Worm (Caenorhabditis elegans) whole organism, young adult: ENCODE results near the gene nhr-67.

Experiments used
- F33H1.4 ChIP-seq: fragments of 200-800 bp; sonication (Bioruptor generic); IDR thresholded peaks from 2 replicates; pipeline ENCODE4 v1.3.6; 2022; ENCODE audit warnings: missing genetic modification reagents, missing genetic modification characterization, missing compliant biosample characterization
- F37B4.10 ChIP-seq: fragments of 200-800 bp; sonication (Bioruptor generic); IDR thresholded peaks from 2 replicates; pipeline ENCODE4 v1.3.6; 2022; ENCODE audit warnings: missing genetic modification characterization, missing compliant biosample characterization
- F49E8.2 ChIP-seq: sonication (generic microtip); optimal IDR thresholded peaks from 3 replicates; lab custom pipeline; 2017; ENCODE audit warnings: missing genetic modification characterization, mild to moderate bottlenecking, missing compliant biosample characterization, antibody characterized with exemption, moderate library complexity; ENCODE audit not compliant: insufficient read depth
- F55B11.4 ChIP-seq: sonication (generic microtip); optimal IDR thresholded peaks from 2 replicates; lab custom pipeline; 2016; ENCODE audit warnings: missing compliant biosample characterization, missing genetic modification characterization, borderline replicate concordance; ENCODE audit not compliant: insufficient read depth
- T07F8.4 ChIP-seq: sonication (generic microtip); optimal IDR thresholded peaks from 2 replicates; lab custom pipeline; 2016; ENCODE audit warnings: mild to moderate bottlenecking, missing genetic modification characterization, moderate library complexity, missing compliant biosample characterization
- Y53G8AR.9 ChIP-seq: fragments of 200-800 bp; sonication (Bioruptor generic); conservative IDR thresholded peaks from 2 replicates; pipeline ENCODE4 v1.3.6; 2022; ENCODE audit warnings: missing genetic modification reagents, missing genetic modification characterization, missing compliant biosample characterization
- Y79H2A.3 ChIP-seq: fragments of 200-800 bp; sonication (Bioruptor generic); conservative IDR thresholded peaks from 2 replicates; pipeline ENCODE4 v1.3.6; 2022; ENCODE audit warnings: missing genetic modification reagents, missing genetic modification characterization, missing compliant biosample characterization
- aptf-3 ChIP-seq: fragments of 200-800 bp; sonication (Bioruptor generic); IDR thresholded peaks from 2 replicates; pipeline ENCODE4 v1.3.6; 2022; ENCODE audit warnings: missing genetic modification characterization, missing compliant biosample characterization
- atf-7 ChIP-seq: sonication (generic microtip); optimal IDR thresholded peaks from 2 replicates; lab custom pipeline; 2017; ENCODE audit warnings: mild to moderate bottlenecking, missing genetic modification characterization, missing compliant biosample characterization
- attf-5 ChIP-seq: fragments of 200-800 bp; sonication (Bioruptor generic); optimal IDR thresholded peaks from 2 replicates; lab custom pipeline; 2018; ENCODE audit warnings: mild to moderate bottlenecking, missing genetic modification characterization, missing compliant biosample characterization
- cebp-1 ChIP-seq, 2 experiments: fragments of 200-800 bp in 1 of 2; sonication (Bioruptor generic) in 1 of 2; sonication (generic microtip) in 1 of 2; IDR thresholded peaks in 1 of 2; optimal IDR thresholded peaks in 1 of 2; 2 replicates each; pipeline versions ENCODE4 v1.3.6 to Lab custom; 2017 to 2022; ENCODE audit warnings: missing compliant biosample characterization in 2 of 2, missing genetic modification characterization in 2 of 2, mild to moderate bottlenecking in 1 of 2, missing genetic modification reagents in 1 of 2, moderate library complexity in 1 of 2
- ceh-100 ChIP-seq: fragments of 200-800 bp; sonication (Bioruptor generic); IDR thresholded peaks from 2 replicates; pipeline ENCODE4 v1.3.6; 2022; ENCODE audit warnings: missing genetic modification reagents, missing genetic modification characterization, missing compliant biosample characterization
- ceh-91 ChIP-seq: fragments of 200-800 bp; sonication (Bioruptor generic); IDR thresholded peaks from 2 replicates; pipeline ENCODE4 v1.3.6; 2022; ENCODE audit warnings: missing genetic modification reagents, missing genetic modification characterization, missing compliant biosample characterization
- chd-7 ChIP-seq: sonication (generic microtip); optimal IDR thresholded peaks from 2 replicates; lab custom pipeline; 2016; ENCODE audit warnings: mild to moderate bottlenecking, missing genetic modification characterization, moderate library complexity, missing compliant biosample characterization
- dpff-1 ChIP-seq: sonication (generic microtip); optimal IDR thresholded peaks from 2 replicates; lab custom pipeline; 2017; ENCODE audit warnings: mild to moderate bottlenecking, missing genetic modification characterization, missing compliant biosample characterization
- egl-44 ChIP-seq: fragments of 200-800 bp; sonication (Bioruptor generic); IDR thresholded peaks from 2 replicates; pipeline ENCODE4 v1.3.6; 2022; ENCODE audit warnings: missing genetic modification reagents, missing genetic modification characterization, missing compliant biosample characterization
- ekl-4 ChIP-seq: fragments of 200-800 bp; sonication (Bioruptor generic); IDR thresholded peaks from 2 replicates; pipeline ENCODE4 v1.3.6; 2022; ENCODE audit warnings: missing genetic modification reagents, missing genetic modification characterization, missing compliant biosample characterization
- gei-17 ChIP-seq: fragments of 200-800 bp; sonication (Bioruptor generic); optimal IDR thresholded peaks from 2 replicates; lab custom pipeline; 2018; ENCODE audit warnings: mild to moderate bottlenecking, missing genetic modification characterization, missing compliant biosample characterization
- hlh-26 ChIP-seq: fragments of 200-800 bp; sonication (Bioruptor generic); conservative IDR thresholded peaks from 2 replicates; pipeline ENCODE4 v1.3.6; 2022; ENCODE audit warnings: missing genetic modification reagents, missing genetic modification characterization, missing compliant biosample characterization
- hmg-1.2 ChIP-seq: fragments of 200-800 bp; sonication (Bioruptor generic); IDR thresholded peaks from 2 replicates; pipeline ENCODE4 v1.3.6; 2022; ENCODE audit warnings: missing genetic modification reagents, missing genetic modification characterization, missing compliant biosample characterization
- hmg-20 ChIP-seq: fragments of 200-800 bp; sonication (Bioruptor generic); IDR thresholded peaks from 2 replicates; pipeline ENCODE4 v1.3.6; 2022; ENCODE audit warnings: missing genetic modification reagents, missing genetic modification characterization, missing compliant biosample characterization
- hrde-1 ChIP-seq: sonication (generic microtip); optimal IDR thresholded peaks from 2 replicates; lab custom pipeline; 2016; ENCODE audit warnings: missing genetic modification characterization, mild to moderate bottlenecking, missing compliant biosample characterization, moderate library complexity, missing genotype, missing genetic modification reagents, borderline replicate concordance
- lag-1 ChIP-seq: fragments of 200-800 bp; sonication (Bioruptor generic); IDR thresholded peaks from 2 replicates; pipeline ENCODE4 v1.3.6; 2022; ENCODE audit warnings: missing genetic modification reagents, missing genetic modification characterization, missing compliant biosample characterization
- let-607 ChIP-seq, 2 experiments: fragments of 200-800 bp in 1 of 2; sonication (Bioruptor generic) in 1 of 2; sonication (generic microtip) in 1 of 2; optimal IDR thresholded peaks; 2 replicates each; lab custom pipeline; 2016 to 2018; ENCODE audit warnings: mild to moderate bottlenecking in 2 of 2, missing compliant biosample characterization in 2 of 2, missing genetic modification characterization in 2 of 2, moderate library complexity in 2 of 2, missing genotype in 1 of 2
- lin-35 ChIP-seq, 3 experiments: fragments of 150-350 bp in 2 of 3; sonication (generic microtip) in 1 of 3; optimal IDR thresholded peaks; 2 replicates each; lab custom pipeline; 2014 to 2018; ENCODE audit warnings: missing biosample characterization in 3 of 3, missing genetic modification characterization in 3 of 3, missing genetic modification reagents in 3 of 3
- lin-40 ChIP-seq: sonication (generic microtip); optimal IDR thresholded peaks from 2 replicates; lab custom pipeline; 2016; ENCODE audit warnings: missing genetic modification characterization, mild to moderate bottlenecking, missing compliant biosample characterization, missing genotype, missing genetic modification reagents
- lin-54 ChIP-seq: fragments of 200-800 bp; sonication (Bioruptor generic); optimal IDR thresholded peaks from 2 replicates; lab custom pipeline; 2018; ENCODE audit warnings: mild to moderate bottlenecking, missing genetic modification characterization, missing compliant biosample characterization
- lsl-1 ChIP-seq: fragments of 200-800 bp; sonication (Bioruptor generic); optimal IDR thresholded peaks from 2 replicates; lab custom pipeline; 2018; ENCODE audit warnings: mild to moderate bottlenecking, missing genetic modification characterization, moderate library complexity, missing compliant biosample characterization
- madf-6 ChIP-seq: fragments of 200-800 bp; sonication (Bioruptor generic); IDR thresholded peaks from 2 replicates; pipeline ENCODE4 v1.3.6; 2022; ENCODE audit warnings: missing genetic modification reagents, missing genetic modification characterization, missing compliant biosample characterization
- mcd-1 ChIP-seq: fragments of 200-800 bp; sonication (Bioruptor generic); IDR thresholded peaks from 2 replicates; pipeline ENCODE4 v1.3.6; 2022; ENCODE audit warnings: missing genetic modification reagents, missing genetic modification characterization, missing compliant biosample characterization
- nfyb-1 ChIP-seq: fragments of 200-800 bp; sonication (Bioruptor generic); IDR thresholded peaks from 2 replicates; pipeline ENCODE4 v1.3.6; 2022; ENCODE audit warnings: missing genetic modification reagents, missing genetic modification characterization, missing compliant biosample characterization
- nhr-120 ChIP-seq: fragments of 200-800 bp; sonication (Bioruptor generic); IDR thresholded peaks from 2 replicates; pipeline ENCODE4 v1.3.6; 2022; ENCODE audit warnings: missing genetic modification characterization, missing compliant biosample characterization
- pbrm-1 ChIP-seq: fragments of 200-800 bp; sonication (Bioruptor generic); IDR thresholded peaks from 2 replicates; pipeline ENCODE4 v1.3.6; 2022; ENCODE audit warnings: missing genetic modification reagents, missing genetic modification characterization, missing compliant biosample characterization
- rcor-1 ChIP-seq: fragments of 200-800 bp; sonication (Bioruptor generic); IDR thresholded peaks from 2 replicates; pipeline ENCODE4 v1.3.6; 2022; ENCODE audit warnings: missing genetic modification reagents, missing genetic modification characterization, missing compliant biosample characterization
- sdz-38 ChIP-seq: sonication (generic microtip); optimal IDR thresholded peaks from 2 replicates; lab custom pipeline; 2016; ENCODE audit warnings: missing genotype, missing genetic modification characterization, missing compliant biosample characterization
- sea-2 ChIP-seq: fragments of 200-800 bp; sonication (Bioruptor generic); IDR thresholded peaks from 2 replicates; pipeline ENCODE4 v1.3.6; 2022; ENCODE audit warnings: missing genetic modification characterization, missing compliant biosample characterization
- snpc-1.3 ChIP-seq: sonication (generic microtip); optimal IDR thresholded peaks from 2 replicates; lab custom pipeline; 2017; ENCODE audit warnings: missing genetic modification characterization, mild to moderate bottlenecking, missing compliant biosample characterization, antibody characterized with exemption, moderate library complexity, missing genotype, missing genetic modification reagents; ENCODE audit not compliant: insufficient read depth
- snpc-4 ChIP-seq, 5 experiments: fragments of 150-350 bp in 1 of 5; sonication (generic microtip) in 4 of 5; optimal IDR thresholded peaks; 2 replicates each; lab custom pipeline; 2014 to 2018; ENCODE audit warnings: missing genetic modification characterization in 5 of 5, missing biosample characterization in 3 of 5, antibody characterized with exemption in 2 of 5, mild to moderate bottlenecking in 2 of 5, missing compliant biosample characterization in 2 of 5, missing genotype in 2 of 5, moderate library complexity in 2 of 5, missing genetic modification reagents in 1 of 5
- somi-1 ChIP-seq: fragments of 200-800 bp; sonication (Bioruptor generic); optimal IDR thresholded peaks from 2 replicates; lab custom pipeline; 2018; ENCODE audit warnings: mild to moderate bottlenecking, missing genetic modification characterization, missing compliant biosample characterization
- tbp1 ChIP-seq: fragments of 200-800 bp; sonication (Bioruptor generic); optimal IDR thresholded peaks from 2 replicates; lab custom pipeline; 2018; ENCODE audit warnings: mild to moderate bottlenecking, missing genetic modification characterization, missing compliant biosample characterization
- tbx-9 ChIP-seq: sonication (generic microtip); optimal IDR thresholded peaks from 2 replicates; lab custom pipeline; 2016; ENCODE audit warnings: borderline replicate concordance, missing genetic modification characterization, inconsistent platforms, missing compliant biosample characterization
- tlf-1 ChIP-seq: fragments of 200-800 bp; sonication (Bioruptor generic); optimal IDR thresholded peaks from 2 replicates; lab custom pipeline; 2018; ENCODE audit warnings: mild to moderate bottlenecking, missing genetic modification characterization, missing compliant biosample characterization
- zfh-2 ChIP-seq: fragments of 200-800 bp; sonication (Bioruptor generic); conservative IDR thresholded peaks from 2 replicates; pipeline ENCODE4 v1.3.6; 2022; ENCODE audit warnings: missing genetic modification reagents, missing genetic modification characterization, missing compliant biosample characterization
- ztf-18 ChIP-seq: sonication (generic microtip); optimal IDR thresholded peaks from 2 replicates; lab custom pipeline; 2016; ENCODE audit warnings: missing genotype, mild to moderate bottlenecking, missing genetic modification characterization, missing compliant biosample characterization

The nhr-67 gene

DNA sequence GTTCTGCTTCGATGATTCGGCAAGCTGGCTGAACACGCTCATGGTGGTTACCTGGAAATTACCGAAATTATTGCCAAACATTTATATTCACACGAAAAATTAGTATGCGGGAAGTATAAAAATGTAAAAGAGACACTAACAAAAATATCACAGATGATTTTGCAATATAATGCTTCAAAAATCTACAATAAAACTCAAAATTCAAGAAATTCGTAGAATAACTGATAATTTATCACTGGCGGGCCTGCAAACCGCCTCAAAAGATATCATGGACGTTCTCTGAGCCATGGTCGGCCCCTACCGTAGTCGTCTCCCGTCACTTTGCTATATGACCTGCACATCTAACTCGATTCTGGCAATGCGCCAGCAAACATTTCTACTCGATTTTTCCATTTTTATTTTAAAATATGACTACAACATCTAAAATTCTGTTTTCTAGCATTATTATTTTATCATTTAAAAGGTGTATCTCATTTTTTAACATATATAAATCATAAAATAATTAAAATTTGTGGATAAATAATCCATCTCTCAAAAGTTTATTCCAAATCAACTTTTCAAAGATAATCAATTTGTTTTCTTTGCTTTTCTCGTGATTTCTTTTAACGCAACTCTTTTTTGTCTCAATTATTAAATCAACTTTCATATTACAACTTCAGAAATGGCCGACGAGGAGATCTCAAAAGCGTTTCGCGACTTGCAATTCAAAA lies 19.9 kb upstream of the nhr-67 start, which contains the start of the genes F01G4.6 and pfd-1 (continued):
- TF ChIP-seq ztf-18 (tag; lab: Kevin White, UChicago) (peak; percentile 44), snpc-4 (GFP tag; optimal IDR thresholded peaks at IDR 0.05; lab: Kevin White, UChicago) (peak; percentile 18), snpc-4 (tag; optimal IDR thresholded peaks at IDR 0.05; lab: Kevin White, UChicago) (peak; percentile 39 to 68 (median 58)), madf-6 (GFP tag; lab: Robert Waterston, UW) (peak; percentile 85), mcd-1 (GFP tag; lab: Robert Waterston, UW) (peak; percentile 85), somi-1 (peak; percentile 1), F49E8.2 (tag; lab: Kevin White, UChicago) (no peak), pbrm-1 (peak; percentile 79), attf-5 (GFP tag; lab: Kevin White, UChicago) (peak; percentile 59), let-607 (tag; optimal IDR thresholded peaks at IDR 0.05; lab: Kevin White, UChicago) (peak in 1 of 2 experiments; percentile 79), hrde-1 (no peak), nhr-120 (GFP tag; lab: Robert Waterston, UW) (no peak), rcor-1 (GFP tag; lab: Robert Waterston, UW) (peak; percentile 78; the same call in 1 of the 2 replicates), sdz-38 (tag; lab: Kevin White, UChicago) (no peak), tbp1 (peak; percentile 69), F33H1.4 (peak; percentile 94), lin-40 (tag; lab: Kevin White, UChicago) (peak; percentile 85), ceh-91 (GFP tag; lab: Robert Waterston, UW) (0 out of 2 replicates have a peak, but pooled peaks have one; percentile 27), tbx-9 (no peak), sea-2 (GFP tag; lab: Robert Waterston, UW) (no peak), F55B11.4 (no peak), tlf-1 (GFP tag; lab: Kevin White, UChicago) (peak; percentile 89), nfyb-1 (peak; percentile 95), Y53G8AR.9 (peak; percentile 85), Y79H2A.3 (no peak), ekl-4 (GFP tag; lab: Robert Waterston, UW) (peak; percentile 85), F37B4.10 (GFP tag; lab: Robert Waterston, UW) (no peak), dpff-1 (tag; lab: Kevin White, UChicago) (no peak), lin-54 (GFP tag; lab: Kevin White, UChicago) (peak; percentile 84), lin-35 (GFP tag; optimal IDR thresholded peaks at IDR 0.05; lab: Kevin White, UChicago) (peak in 1 of 3 experiments; percentile 91), lag-1 (GFP tag; lab: Robert Waterston, UW) (no peak), aptf-3 (GFP tag; lab: Robert Waterston, UW) (no peak), hmg-20 (GFP tag; lab: Robert Waterston, UW) (peak; percentile 46; the same call in 1 of the 2 replicates), hlh-26 (GFP tag; lab: Robert Waterston, UW) (no peak), snpc-1.3 (tag; lab: Kevin White, UChicago) (peak; percentile 22), hmg-1.2 (GFP tag; lab: Robert Waterston, UW) (peak; percentile 65; the same call in 1 of the 2 replicates), zfh-2 (GFP tag; lab: Robert Waterston, UW) (0 out of 2 replicates have a peak, but pooled peaks have one; percentile 13), egl-44 (GFP tag; lab: Robert Waterston, UW) (no peak), gei-17 (GFP tag; lab: Kevin White, UChicago) (peak; percentile 53), atf-7 (tag; lab: Kevin White, UChicago) (peak; percentile 50), T07F8.4 (tag; lab: Kevin White, UChicago) (no peak), ceh-100 (GFP tag; lab: Robert Waterston, UW) (peak; percentile 73), lsl-1 (GFP tag; lab: Kevin White, UChicago) (peak; percentile 80), chd-7 (tag; lab: Kevin White, UChicago) (peak; percentile 11), cebp-1 (GFP tag; IDR thresholded peaks at IDR 0.05; lab: Robert Waterston, UW) (no peak), cebp-1 (tag; optimal IDR thresholded peaks at IDR 0.05; lab: Kevin White, UChicago) (peak; percentile 82)
